Worm (Caenorhabditis elegans) whole organism, L4/young adult: Measurements from ENCODE around the gene rsp-8.

Experiments
- W03F9.2 ChIP-seq: fragments of 150-350 bp; optimal IDR thresholded peaks from 2 replicates; lab custom pipeline; 2014; ENCODE audit warnings: missing biosample characterization, missing genetic modification characterization
- him-1 ChIP-seq: sonication (generic microtip); optimal IDR thresholded peaks from 2 replicates; lab custom pipeline; 2016; ENCODE audit warnings: missing genotype, missing genetic modification reagents, missing genetic modification characterization, missing compliant biosample characterization

DNA sequence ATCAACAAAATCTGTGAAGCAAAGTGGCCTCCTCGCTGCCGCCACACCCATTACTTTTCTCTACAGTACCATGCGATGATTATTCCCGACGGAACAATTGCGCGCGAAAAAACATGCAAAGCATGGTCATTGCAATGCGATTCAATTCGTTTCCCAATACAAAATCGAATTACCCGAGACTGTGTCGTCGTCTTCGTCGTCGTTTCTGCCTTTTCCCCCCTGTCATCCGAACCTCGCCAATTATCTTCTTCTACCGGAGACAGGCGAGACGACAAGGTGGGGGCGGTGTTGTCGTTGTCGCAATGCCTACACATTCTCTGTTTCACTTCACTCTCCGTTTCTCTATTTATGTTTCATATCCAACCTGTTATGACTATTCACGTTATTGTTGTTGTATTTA lies 14.4 kb upstream of the rsp-8 start:
- no peak for TF ChIP-seq him-1
- no peak for TF ChIP-seq W03F9.2 (tag; lab: Kevin White, UChicago)
